Worm (Caenorhabditis elegans) whole organism, L3 larva: ENCODE data around the gene ZK1320.2.

Experiments
- R02D3.7 ChIP-seq: fragments of 150-350 bp; optimal IDR thresholded peaks from 2 replicates; lab custom pipeline; 2014; ENCODE audit warnings: missing biosample characterization, missing genetic modification characterization
- ZK546.5 ChIP-seq: sonication (generic microtip); optimal IDR thresholded peaks from 2 replicates; lab custom pipeline; 2017; ENCODE audit warnings: missing biosample characterization, missing genetic modification characterization
- ceh-16 ChIP-seq: sonication (generic microtip); optimal IDR thresholded peaks from 2 replicates; lab custom pipeline; 2017; ENCODE audit warnings: missing biosample characterization, missing genetic modification characterization
- ceh-28 ChIP-seq: fragments of 150-350 bp; optimal IDR thresholded peaks from 2 replicates; lab custom pipeline; 2014; ENCODE audit warnings: missing biosample characterization, missing genetic modification reagents, missing genetic modification characterization
- ceh-82 ChIP-seq: fragments of 150-350 bp; optimal IDR thresholded peaks from 2 replicates; lab custom pipeline; 2014; ENCODE audit warnings: missing biosample characterization, missing genetic modification characterization
- ceh-9 ChIP-seq: sonication (generic microtip); optimal IDR thresholded peaks from 2 replicates; lab custom pipeline; 2018; ENCODE audit warnings: missing biosample characterization, missing genetic modification characterization
- daf-12 ChIP-seq: fragments of 150-350 bp; optimal IDR thresholded peaks from 2 replicates; lab custom pipeline; 2014; ENCODE audit warnings: missing biosample characterization, missing genetic modification reagents, missing genetic modification characterization
- egl-5 ChIP-seq: fragments of 150-350 bp; optimal IDR thresholded peaks from 2 replicates; lab custom pipeline; 2017; ENCODE audit warnings: missing biosample characterization, missing genetic modification reagents, missing genetic modification characterization, inconsistent platforms
- elt-1 ChIP-seq: fragments of 150-350 bp; optimal IDR thresholded peaks from 2 replicates; lab custom pipeline; 2014; ENCODE audit warnings: missing biosample characterization, missing genetic modification characterization
- elt-2 ChIP-seq: sonication (generic microtip); optimal IDR thresholded peaks from 2 replicates; lab custom pipeline; 2016; ENCODE audit warnings: missing genetic modification reagents, mild to moderate bottlenecking, missing genetic modification characterization, missing compliant biosample characterization
- elt-3 ChIP-seq, 3 experiments: fragments of 150-350 bp in 1 of 3; sonication (generic microtip) in 2 of 3; optimal IDR thresholded peaks; 2 replicates in 2 of 3; 4 replicates in 1 of 3; lab custom pipeline; 2014 to 2017; ENCODE audit warnings: missing biosample characterization in 3 of 3, missing genetic modification characterization in 3 of 3
- eor-1 ChIP-seq, 2 experiments: fragments of 150-350 bp; optimal IDR thresholded peaks; 2 replicates each; lab custom pipeline; 2014 to 2018; ENCODE audit warnings: missing biosample characterization in 2 of 2, missing genetic modification characterization in 2 of 2
- fkh-2 ChIP-seq: fragments of 150-350 bp; optimal IDR thresholded peaks from 2 replicates; lab custom pipeline; 2014; ENCODE audit warnings: missing biosample characterization, missing genetic modification reagents, missing genetic modification characterization
- fos-1 ChIP-seq: fragments of 150-350 bp; optimal IDR thresholded peaks from 2 replicates; lab custom pipeline; 2014; ENCODE audit warnings: missing biosample characterization, missing genetic modification characterization
- hmg-11 ChIP-seq: sonication (generic microtip); optimal IDR thresholded peaks from 2 replicates; lab custom pipeline; 2016; ENCODE audit warnings: missing genetic modification characterization, missing compliant biosample characterization
- lin-39 ChIP-seq: fragments of 150-350 bp; optimal IDR thresholded peaks from 2 replicates; lab custom pipeline; 2018; ENCODE audit warnings: missing biosample characterization, missing genetic modification reagents, missing genetic modification characterization
- lsy-12 ChIP-seq: sonication (generic microtip); optimal IDR thresholded peaks from 2 replicates; lab custom pipeline; 2016; ENCODE audit warnings: mild to moderate bottlenecking, missing genetic modification characterization, missing compliant biosample characterization
- mdl-1 ChIP-seq: fragments of 150-350 bp; optimal IDR thresholded peaks from 2 replicates; lab custom pipeline; 2014; ENCODE audit warnings: missing biosample characterization, missing genetic modification characterization
- mml-1 ChIP-seq: fragments of 150-350 bp; sonication (generic microtip); optimal IDR thresholded peaks from 3 replicates; lab custom pipeline; 2014; ENCODE audit warnings: missing biosample characterization, missing genetic modification characterization
- nhr-11 ChIP-seq: fragments of 150-350 bp; optimal IDR thresholded peaks from 2 replicates; lab custom pipeline; 2014; ENCODE audit warnings: missing biosample characterization, missing genetic modification characterization
- nhr-23 ChIP-seq: fragments of 150-350 bp; optimal IDR thresholded peaks from 2 replicates; lab custom pipeline; 2014; ENCODE audit warnings: missing biosample characterization, missing genetic modification reagents, missing genetic modification characterization
- nhr-237 ChIP-seq: fragments of 150-350 bp; optimal IDR thresholded peaks from 2 replicates; lab custom pipeline; 2014; ENCODE audit warnings: missing biosample characterization, missing genetic modification characterization
- nhr-25 ChIP-seq: sonication (generic microtip); optimal IDR thresholded peaks from 2 replicates; lab custom pipeline; 2017; ENCODE audit warnings: missing biosample characterization, missing genetic modification characterization
- nhr-43 ChIP-seq: sonication (generic microtip); optimal IDR thresholded peaks from 2 replicates; lab custom pipeline; 2016; ENCODE audit warnings: mild to moderate bottlenecking, missing genetic modification characterization, missing compliant biosample characterization; ENCODE audit not compliant: poor library complexity, severe bottlenecking
- nhr-67 ChIP-seq: fragments of 150-350 bp; optimal IDR thresholded peaks from 2 replicates; lab custom pipeline; 2014; ENCODE audit warnings: missing biosample characterization, missing genetic modification characterization
- nhr-77 ChIP-seq: fragments of 150-350 bp; optimal IDR thresholded peaks from 2 replicates; lab custom pipeline; 2014; ENCODE audit warnings: missing biosample characterization, missing genetic modification characterization
- pha-4 ChIP-seq: fragments of 150-350 bp; optimal IDR thresholded peaks from 2 replicates; lab custom pipeline; 2014; ENCODE audit warnings: missing biosample characterization, missing genetic modification reagents, missing genetic modification characterization
- pqm-1 ChIP-seq: fragments of 150-350 bp; optimal IDR thresholded peaks from 2 replicates; lab custom pipeline; 2017; ENCODE audit warnings: missing biosample characterization, missing genetic modification characterization, inconsistent platforms
- skn-1 ChIP-seq: fragments of 150-350 bp; optimal IDR thresholded peaks from 2 replicates; lab custom pipeline; 2014; ENCODE audit warnings: missing biosample characterization, missing genetic modification characterization
- snpc-4 ChIP-seq: fragments of 150-350 bp; optimal IDR thresholded peaks from 2 replicates; lab custom pipeline; 2014; ENCODE audit warnings: missing biosample characterization, missing genetic modification characterization
- tbx-2 ChIP-seq: sonication (generic microtip); optimal IDR thresholded peaks from 2 replicates; lab custom pipeline; 2016; ENCODE audit warnings: mild to moderate bottlenecking, missing genetic modification characterization, missing compliant biosample characterization
- unc-62 ChIP-seq: fragments of 150-350 bp; sonication (generic microtip); optimal IDR thresholded peaks from 4 replicates; lab custom pipeline; 2014; ENCODE audit warnings: missing biosample characterization, missing genetic modification reagents, missing genetic modification characterization
- zag-1 ChIP-seq: fragments of 150-350 bp; optimal IDR thresholded peaks from 2 replicates; lab custom pipeline; 2014; ENCODE audit warnings: missing biosample characterization, missing genetic modification characterization
- ztf-11 ChIP-seq: fragments of 150-350 bp; optimal IDR thresholded peaks from 2 replicates; lab custom pipeline; 2014; ENCODE audit warnings: missing biosample characterization, missing genetic modification characterization
- ztf-4 ChIP-seq: fragments of 150-350 bp; optimal IDR thresholded peaks from 2 replicates; lab custom pipeline; 2014; ENCODE audit warnings: missing biosample characterization, missing genetic modification characterization

Gene ZK1320.2

ce11 chrII:9660379-9660778 lies 1.6 kb upstream of the ZK1320.2 start, which contains the start of gene ZK1320.3:
Gene ZK1320.3 (minus strand): TSS chrII:9660419.
- peak; percentile 67 for TF ChIP-seq elt-2 (tag; lab: Kevin White, UChicago)
- no peak for TF ChIP-seq skn-1 (tag; lab: Kevin White, UChicago)
- peak; percentile 18 for TF ChIP-seq pqm-1

ce11 chrII:9656210-9656755 lies 2.5 kb downstream of the ZK1320.2 start, which contains the start of gene gstk-1:
Gene gstk-1 (plus strand): TSS chrII:9656705.
- TF ChIP-seq lsy-12 (peak; percentile 11), nhr-43 (tag; lab: Kevin White, UChicago) (peak; percentile 41), fos-1 (tag; lab: Kevin White, UChicago) (no peak), elt-2 (tag; lab: Kevin White, UChicago) (peak; percentile 87), fkh-2 (tag; lab: Kevin White, UChicago) (no peak), snpc-4 (tag; lab: Kevin White, UChicago) (no peak), mml-1 (tag; lab: Kevin White, UChicago) (no peak), nhr-23 (tag; lab: Kevin White, UChicago) (peak; percentile 44), pqm-1 (peak; percentile 74), ZK546.5 (tag; lab: Kevin White, UChicago) (no peak), tbx-2 (tag; lab: Kevin White, UChicago) (no peak), ceh-16 (tag; lab: Kevin White, UChicago) (no peak), nhr-11 (tag; lab: Kevin White, UChicago) (no peak), R02D3.7 (tag; lab: Kevin White, UChicago) (no peak), pha-4 (tag; lab: Kevin White, UChicago) (peak; percentile 47)

ce11 chrII:9655530-9656139 lies 3.2 kb downstream of the ZK1320.2 start, which contains the start of gene ZK1307.1:
Gene ZK1307.1 (minus strand): TSS chrII:9655580.
- peak; percentile 17 for TF ChIP-seq elt-2 (tag; lab: Kevin White, UChicago)
- no peak for TF ChIP-seq R02D3.7 (tag; lab: Kevin White, UChicago)
- TF ChIP-seq fos-1 (tag; lab: Kevin White, UChicago): no peak
- TF ChIP-seq pqm-1: peak; percentile 13

- TF ChIP-seq egl-5 (tag; lab: Kevin White, UChicago): no peak
- no peak for TF ChIP-seq nhr-77 (tag; lab: Kevin White, UChicago)
- no peak for TF ChIP-seq ceh-82 (tag; lab: Kevin White, UChicago)
- TF ChIP-seq skn-1 (tag; lab: Kevin White, UChicago): no peak
- no peak for TF ChIP-seq nhr-237
- TF ChIP-seq nhr-23 (tag; lab: Kevin White, UChicago): no peak
- no peak for TF ChIP-seq nhr-43 (tag; lab: Kevin White, UChicago)
- no peak for TF ChIP-seq nhr-67 (tag; lab: Kevin White, UChicago)
- no peak for TF ChIP-seq ztf-11 (tag; lab: Kevin White, UChicago)
- TF ChIP-seq daf-12: no peak
- TF ChIP-seq ceh-28 (tag; lab: Kevin White, UChicago): no peak
- no peak for TF ChIP-seq pqm-1
- TF ChIP-seq mdl-1 (tag; lab: Kevin White, UChicago): no peak
- no peak for TF ChIP-seq unc-62 (GFP tag; lab: Kevin White, UChicago)
- no peak for TF ChIP-seq lsy-12
- TF ChIP-seq elt-3 (tag; optimal IDR thresholded peaks at IDR 0.05; lab: Kevin White, UChicago): no peak
- TF ChIP-seq lin-39 (tag; lab: Kevin White, UChicago): no peak
- TF ChIP-seq mml-1 (tag; lab: Kevin White, UChicago): no peak
These were observed 5.1 kb downstream of the ZK1320.2 start, which contains the start of gene ZK1307.2 for ce11 chrII:9653679-9654078. Gene ZK1307.2 (minus strand): TSS chrII:9653952.

- no peak for TF ChIP-seq ztf-4 (tag; lab: Kevin White, UChicago)
- TF ChIP-seq hmg-11 (tag; lab: Kevin White, UChicago): no peak
- no peak for TF ChIP-seq eor-1 (tag; optimal IDR thresholded peaks at IDR 0.05; lab: Kevin White, UChicago)
- TF ChIP-seq nhr-25: no peak
- no peak for TF ChIP-seq zag-1 (tag; lab: Kevin White, UChicago)
- TF ChIP-seq pha-4 (tag; lab: Kevin White, UChicago): no peak
- no peak for TF ChIP-seq nhr-77 (tag; lab: Kevin White, UChicago)
- no peak for TF ChIP-seq unc-62 (GFP tag; lab: Kevin White, UChicago)
- no peak for TF ChIP-seq nhr-23 (tag; lab: Kevin White, UChicago)
- no peak for TF ChIP-seq elt-1
- no peak for TF ChIP-seq ceh-9 (tag; lab: Kevin White, UChicago)
- no peak for TF ChIP-seq mdl-1 (tag; lab: Kevin White, UChicago)
These were observed 5.9 kb downstream of the ZK1320.2 start, which contains the start of gene ZK1307.3 for ce11 chrII:9652919-9653318. Gene ZK1307.3 (minus strand): TSS chrII:9653019.
